Worm (Caenorhabditis elegans) whole organism, L4 larva: Measurements from ENCODE around the gene rmh-2.

Experiments used
- F10B5.3 ChIP-seq: sonication (generic microtip); optimal IDR thresholded peaks from 2 replicates; lab custom pipeline; 2016; ENCODE audit warnings: mild to moderate bottlenecking, missing genetic modification characterization, missing compliant biosample characterization
- F26F4.8 ChIP-seq: fragments of 200-800 bp; sonication (Bioruptor generic); conservative IDR thresholded peaks from 2 replicates; pipeline ENCODE4 v1.3.6; 2022; ENCODE audit warnings: missing genetic modification characterization, missing compliant biosample characterization
- T26A8.4 ChIP-seq: fragments of 200-800 bp; sonication (Bioruptor generic); IDR thresholded peaks from 2 replicates; pipeline ENCODE4 v1.3.6; 2022; ENCODE audit warnings: missing genetic modification characterization, missing compliant biosample characterization
- Y48G9A.11 ChIP-seq: fragments of 200-800 bp; sonication (Bioruptor generic); IDR thresholded peaks from 2 replicates; pipeline ENCODE4 v1.3.6; 2022; ENCODE audit warnings: missing genetic modification reagents, missing genetic modification characterization, missing compliant biosample characterization
- Y5F2A.4 ChIP-seq: fragments of 200-800 bp; sonication (Bioruptor generic); optimal IDR thresholded peaks from 2 replicates; lab custom pipeline; 2018; ENCODE audit warnings: mild to moderate bottlenecking, missing genetic modification characterization, missing compliant biosample characterization
- aha-1 ChIP-seq: fragments of 150-350 bp; peaks from one replicate; lab custom pipeline; 2014; ENCODE audit warnings: missing biosample characterization, missing genetic modification characterization
- arid-1 ChIP-seq: fragments of 200-800 bp; sonication (Bioruptor generic); conservative IDR thresholded peaks from 2 replicates; pipeline ENCODE4 v1.3.6; 2022; ENCODE audit warnings: missing genetic modification reagents, missing genetic modification characterization, missing compliant biosample characterization
- ceh-62 ChIP-seq: sonication (generic microtip); optimal IDR thresholded peaks from 2 replicates; lab custom pipeline; 2017; ENCODE audit warnings: missing biosample characterization, missing genetic modification characterization
- ces-1 ChIP-seq: fragments of 150-350 bp; sonication (generic microtip); optimal IDR thresholded peaks from 4 replicates; lab custom pipeline; 2014; ENCODE audit warnings: missing biosample characterization, missing genetic modification reagents, missing genetic modification characterization
- daf-12 ChIP-seq: fragments of 150-350 bp; optimal IDR thresholded peaks from 2 replicates; lab custom pipeline; 2014; ENCODE audit warnings: missing biosample characterization, missing genetic modification reagents, missing genetic modification characterization
- daf-16 ChIP-seq, 3 experiments: sonication (generic microtip); optimal IDR thresholded peaks; 2 replicates each; lab custom pipeline; 2016 to 2017; ENCODE audit warnings: missing genetic modification characterization in 3 of 3, missing genetic modification reagents in 3 of 3, mild to moderate bottlenecking in 2 of 3, missing compliant biosample characterization in 2 of 3, missing biosample characterization in 1 of 3, moderate library complexity in 1 of 3
- daf-19 ChIP-seq: fragments of 200-800 bp; sonication (Bioruptor generic); conservative IDR thresholded peaks from 2 replicates; pipeline ENCODE4 v1.3.6; 2022; ENCODE audit warnings: missing genetic modification characterization, missing compliant biosample characterization
- fkh-10 ChIP-seq: fragments of 150-350 bp; optimal IDR thresholded peaks from 2 replicates; lab custom pipeline; 2014; ENCODE audit warnings: missing biosample characterization, missing genetic modification reagents, missing genetic modification characterization
- fos-1 ChIP-seq: fragments of 150-350 bp; optimal IDR thresholded peaks from 2 replicates; lab custom pipeline; 2014; ENCODE audit warnings: missing biosample characterization, missing genetic modification characterization
- hlh-11 ChIP-seq: fragments of 200-800 bp; sonication (Bioruptor generic); optimal IDR thresholded peaks from 2 replicates; lab custom pipeline; 2018; ENCODE audit warnings: mild to moderate bottlenecking, missing genetic modification characterization, missing compliant biosample characterization
- hlh-30 ChIP-seq: sonication (generic microtip); optimal IDR thresholded peaks from 2 replicates; lab custom pipeline; 2017; ENCODE audit warnings: antibody characterized with exemption, mild to moderate bottlenecking, missing genetic modification characterization, missing compliant biosample characterization; ENCODE audit not compliant: insufficient read depth
- jun-1 ChIP-seq: fragments of 150-350 bp; optimal IDR thresholded peaks from 2 replicates; lab custom pipeline; 2014; ENCODE audit warnings: missing biosample characterization, missing genetic modification reagents, missing genetic modification characterization
- lin-1 ChIP-seq: fragments of 200-800 bp; sonication (Bioruptor generic); IDR thresholded peaks from 2 replicates; pipeline ENCODE4 v1.3.6; 2022; ENCODE audit warnings: missing genetic modification reagents, missing genetic modification characterization, missing compliant biosample characterization
- lin-38 ChIP-seq: fragments of 200-800 bp; sonication (Bioruptor generic); IDR thresholded peaks from 2 replicates; pipeline ENCODE4 v1.3.6; 2022; ENCODE audit warnings: missing genetic modification reagents, missing genetic modification characterization, missing compliant biosample characterization
- lir-3 ChIP-seq: sonication (generic microtip); optimal IDR thresholded peaks from 2 replicates; lab custom pipeline; 2016; ENCODE audit warnings: mild to moderate bottlenecking, missing genetic modification characterization, missing compliant biosample characterization
- madf-5 ChIP-seq, 2 experiments: fragments of 200-800 bp; sonication (Bioruptor generic); IDR thresholded peaks; 2 replicates each; pipeline ENCODE4 v1.3.6; 2022; ENCODE audit warnings: missing compliant biosample characterization in 2 of 2, missing genetic modification characterization in 2 of 2
- madf-9 ChIP-seq: fragments of 200-800 bp; sonication (Bioruptor generic); conservative IDR thresholded peaks from 2 replicates; pipeline ENCODE4 v1.3.6; 2022; ENCODE audit warnings: missing genetic modification reagents, missing genetic modification characterization, missing compliant biosample characterization
- mdt-29 ChIP-seq: fragments of 200-800 bp; sonication (Bioruptor generic); IDR thresholded peaks from 2 replicates; pipeline ENCODE4 v1.3.6; 2022; ENCODE audit warnings: missing genetic modification reagents, missing genetic modification characterization, missing compliant biosample characterization
- mep-1 ChIP-seq: fragments of 150-350 bp; sonication (generic microtip); optimal IDR thresholded peaks from 3 replicates; lab custom pipeline; 2014; ENCODE audit warnings: missing biosample characterization, missing genetic modification characterization
- nhr-11 ChIP-seq: fragments of 150-350 bp; optimal IDR thresholded peaks from 2 replicates; lab custom pipeline; 2014; ENCODE audit warnings: missing biosample characterization, missing genetic modification characterization
- nhr-28 ChIP-seq: fragments of 150-350 bp; optimal IDR thresholded peaks from 2 replicates; lab custom pipeline; 2014; ENCODE audit warnings: missing biosample characterization, missing genetic modification characterization
- pqm-1 ChIP-seq: sonication (generic microtip); optimal IDR thresholded peaks from 2 replicates; lab custom pipeline; 2017; ENCODE audit warnings: missing biosample characterization, missing genetic modification characterization
- saeg-2 ChIP-seq: fragments of 200-800 bp; sonication (Bioruptor generic); IDR thresholded peaks from 2 replicates; pipeline ENCODE4 v1.3.6; 2022; ENCODE audit warnings: missing genetic modification reagents, missing genetic modification characterization, missing compliant biosample characterization
- tra-1 ChIP-seq: fragments of 200-800 bp; sonication (Bioruptor generic); IDR thresholded peaks from 2 replicates; pipeline ENCODE4 v1.3.6; 2022; ENCODE audit warnings: missing genetic modification reagents, missing genetic modification characterization, missing compliant biosample characterization
- unc-39 ChIP-seq: sonication (generic microtip); optimal IDR thresholded peaks from 2 replicates; lab custom pipeline; 2017; ENCODE audit warnings: missing biosample characterization, missing genetic modification characterization
- unc-62 ChIP-seq, 3 experiments: fragments of 150-350 bp in 1 of 3; sonication (generic microtip); optimal IDR thresholded peaks in 2 of 3; peaks in 1 of 3; 1 replicate in 1 of 3; 2 replicates in 2 of 3; lab custom pipeline; 2014 to 2017; ENCODE audit warnings: missing biosample characterization in 3 of 3, missing genetic modification characterization in 3 of 3, missing genetic modification reagents in 3 of 3, missing genotype in 1 of 3
- zag-1 ChIP-seq: fragments of 150-350 bp; optimal IDR thresholded peaks from 2 replicates; lab custom pipeline; 2014; ENCODE audit warnings: missing biosample characterization, missing genetic modification characterization
- zip-11 ChIP-seq: fragments of 200-800 bp; sonication (Bioruptor generic); IDR thresholded peaks from 2 replicates; pipeline ENCODE4 v1.3.6; 2022; ENCODE audit warnings: missing genetic modification characterization, missing compliant biosample characterization
- zip-2 ChIP-seq: fragments of 150-350 bp; optimal IDR thresholded peaks from 2 replicates; lab custom pipeline; 2014; ENCODE audit warnings: missing biosample characterization, missing genetic modification characterization

Gene rmh-2

DNA sequence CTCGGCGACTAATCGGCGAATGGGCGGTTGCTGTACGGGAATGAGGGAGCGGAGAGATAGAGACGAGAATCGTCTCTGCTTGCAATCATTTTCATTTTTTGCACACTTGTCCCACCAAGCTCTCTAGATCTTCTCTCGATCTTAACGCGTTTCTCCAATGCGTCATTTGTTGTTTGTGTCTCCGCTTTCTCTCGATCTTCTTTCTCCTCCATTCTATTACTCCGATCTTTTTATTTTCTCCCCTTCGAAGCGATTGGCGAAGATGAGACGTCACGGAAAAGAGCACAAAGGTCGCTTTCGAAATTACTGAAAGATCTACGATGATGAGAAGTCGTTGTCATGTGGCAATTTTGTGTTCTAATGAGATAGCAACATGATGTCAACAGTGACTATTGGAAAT is 28.1 kb upstream of the rmh-2 start:
- TF ChIP-seq unc-62 (GFP tag; optimal IDR thresholded peaks at IDR 0.05 in 1 of 2; lab: Kevin White, UChicago) = peak in 1 of 2 experiments; percentile 76
- no peak for TF ChIP-seq unc-62 (tag; optimal IDR thresholded peaks at IDR 0.05; lab: Kevin White, UChicago)
- TF ChIP-seq F26F4.8 (GFP tag; lab: Robert Waterston, UW) = no peak
- TF ChIP-seq nhr-11 = peak; percentile 56
- TF ChIP-seq hlh-11 (tag; lab: Kevin White, UChicago) = peak; percentile 58
- peak; percentile 21 for TF ChIP-seq aha-1 (tag; lab: Kevin White, UChicago)
- no peak for TF ChIP-seq Y5F2A.4 (GFP tag; lab: Kevin White, UChicago)
- TF ChIP-seq daf-16 (GFP tag; optimal IDR thresholded peaks at IDR 0.05; lab: Kevin White, UChicago) = peak in 1 of 2 experiments; percentile 83
- TF ChIP-seq daf-16 (tag; optimal IDR thresholded peaks at IDR 0.05; lab: Kevin White, UChicago) = no peak

DNA sequence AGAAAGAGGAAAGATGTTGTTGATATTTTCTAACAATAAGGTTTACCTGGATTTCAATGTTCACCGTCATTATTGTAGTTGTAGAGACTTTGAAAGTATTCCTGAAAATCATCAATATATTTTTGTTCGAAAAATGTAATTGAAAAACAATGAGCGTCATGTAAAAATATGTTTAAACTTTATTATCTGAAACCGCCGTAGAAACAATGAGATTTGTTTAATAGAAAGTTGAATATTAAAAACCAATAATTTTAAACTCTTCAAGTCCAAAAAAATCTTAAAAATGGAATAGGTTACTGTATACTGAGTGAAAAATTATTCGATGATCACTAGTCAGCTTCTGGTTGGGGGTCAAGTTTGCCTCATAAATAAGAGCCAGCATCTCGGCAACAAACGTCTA is 27.7 kb upstream of the rmh-2 start, which contains the start of gene anmt-3:
Gene anmt-3 (minus strand): TSS at position 101 of the 400 bp plus-strand sequence.
- TF ChIP-seq tra-1 (GFP tag; lab: Robert Waterston, UW) = no peak
- no peak for TF ChIP-seq mdt-29 (GFP tag; lab: Robert Waterston, UW)
- no peak for TF ChIP-seq jun-1 (tag; lab: Kevin White, UChicago)
- TF ChIP-seq lin-1 = no peak
- no peak for TF ChIP-seq daf-16 (GFP tag; optimal IDR thresholded peaks at IDR 0.05; lab: Kevin White, UChicago)
- TF ChIP-seq daf-16 (tag; optimal IDR thresholded peaks at IDR 0.05; lab: Kevin White, UChicago) = no peak
- no peak for TF ChIP-seq daf-19 (GFP tag; lab: Robert Waterston, UW)
- no peak for TF ChIP-seq madf-9 (GFP tag; lab: Robert Waterston, UW)
- TF ChIP-seq zag-1 (tag; lab: Kevin White, UChicago) = no peak
- no peak for TF ChIP-seq madf-5 (GFP tag; IDR thresholded peaks at IDR 0.05; lab: Robert Waterston, UW)
- no peak for TF ChIP-seq lir-3 (tag; lab: Kevin White, UChicago)
- TF ChIP-seq mep-1 (tag; lab: Kevin White, UChicago) = no peak
- no peak for TF ChIP-seq hlh-11 (tag; lab: Kevin White, UChicago)
- TF ChIP-seq unc-39 (tag; lab: Kevin White, UChicago) = no peak
- no peak for TF ChIP-seq fkh-10 (GFP tag; lab: Kevin White, UChicago)
- no peak for TF ChIP-seq ces-1 (GFP tag; lab: Kevin White, UChicago)
- no peak for TF ChIP-seq daf-12 (tag; lab: Kevin White, UChicago)
- TF ChIP-seq Y48G9A.11 (GFP tag; lab: Robert Waterston, UW) = no peak
- TF ChIP-seq unc-62 (GFP tag; optimal IDR thresholded peaks at IDR 0.05 in 1 of 2; lab: Kevin White, UChicago) = no peak
- no peak for TF ChIP-seq unc-62 (tag; optimal IDR thresholded peaks at IDR 0.05; lab: Kevin White, UChicago)
- TF ChIP-seq zip-2 = no peak
- TF ChIP-seq lin-38 (GFP tag; lab: Robert Waterston, UW) = no peak

DNA sequence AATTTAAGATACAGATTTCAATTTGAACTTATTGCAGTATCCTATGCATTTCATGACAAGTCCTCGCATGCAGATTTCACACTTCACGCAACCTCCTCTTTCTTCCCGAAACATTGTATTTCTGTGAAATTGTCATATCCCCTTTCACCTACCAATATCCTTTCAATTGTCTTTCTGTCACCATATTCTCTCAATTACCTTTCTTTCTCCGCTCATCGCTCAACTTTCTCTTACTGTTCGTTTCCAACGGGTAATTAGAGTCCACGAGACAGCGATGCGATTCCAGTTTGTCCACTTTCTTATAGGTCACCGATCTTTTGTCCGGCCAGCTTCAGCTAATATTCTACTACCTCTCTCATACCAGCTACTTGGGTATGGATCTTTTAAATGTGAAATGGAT is 21.8 kb upstream of the rmh-2 start, which contains the start of gene mam-5:
Gene mam-5 (plus strand): TSS at position 304 of the 400 bp plus-strand sequence.
- TF ChIP-seq arid-1 (GFP tag; lab: Robert Waterston, UW) (no peak), unc-39 (tag; lab: Kevin White, UChicago) (no peak), hlh-30 (no peak), fkh-10 (GFP tag; lab: Kevin White, UChicago) (no peak), lin-38 (GFP tag; lab: Robert Waterston, UW) (no peak), F10B5.3 (tag; lab: Kevin White, UChicago) (no peak), fos-1 (no peak), aha-1 (tag; lab: Kevin White, UChicago) (peak; percentile 74), saeg-2 (GFP tag; lab: Robert Waterston, UW) (no peak)

DNA sequence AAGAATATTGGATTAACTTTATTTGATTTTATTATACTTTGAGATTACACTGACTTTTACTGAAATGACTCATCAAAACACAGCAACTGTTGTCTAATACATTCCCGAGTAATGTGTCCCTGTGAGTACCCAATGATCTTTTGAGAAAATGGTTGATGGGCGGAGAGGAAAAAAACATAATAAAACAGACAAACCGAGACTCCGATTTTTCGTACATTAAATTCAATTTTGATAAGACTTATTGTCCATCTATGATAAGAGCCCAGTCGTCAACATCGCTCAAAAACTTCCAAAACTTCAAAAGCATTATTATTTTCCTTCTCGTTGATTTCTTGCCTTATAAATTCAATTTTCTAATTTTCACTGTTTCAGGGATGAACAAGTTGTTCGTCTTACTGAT is 20.3 kb upstream of the rmh-2 start, which contains the start of gene ttr-46:
Gene ttr-46 (plus strand): TSS at position 373 of the 400 bp plus-strand sequence.
- TF ChIP-seq pqm-1 (tag; lab: Kevin White, UChicago) (peak; percentile 63), zip-11 (GFP tag; lab: Robert Waterston, UW) (no peak), T26A8.4 (no peak), ceh-62 (no peak), daf-16 (GFP tag; optimal IDR thresholded peaks at IDR 0.05; lab: Kevin White, UChicago) (no peak), daf-16 (tag; optimal IDR thresholded peaks at IDR 0.05; lab: Kevin White, UChicago) (peak; percentile 65), nhr-28 (tag; lab: Kevin White, UChicago) (peak; percentile 53)
- TF ChIP-seq, all 104 proteins: peak for 3
